Fruit fly (Drosophila melanogaster): ENCODE results near the gene Ada3.

- TF ChIP-seq achi (GFP tag; optimal IDR thresholded peaks at IDR 0.05) = peak; percentile 5
- TF ChIP-seq Lpt (GFP tag; optimal IDR thresholded peaks at IDR 0.05) = peak; percentile 64
- no peak for TF ChIP-seq fd59A (GFP tag; optimal IDR thresholded peaks at IDR 0.05)
Measured at dm6 chrX:18091159-18091676, 5.7 kb downstream of the Ada3 start, which contains the start of gene scu.

Data from whole organism, prepupa.